Worm (Caenorhabditis elegans): ENCODE measurements around the gene F08F1.3.

The F08F1.3 gene

DNA sequence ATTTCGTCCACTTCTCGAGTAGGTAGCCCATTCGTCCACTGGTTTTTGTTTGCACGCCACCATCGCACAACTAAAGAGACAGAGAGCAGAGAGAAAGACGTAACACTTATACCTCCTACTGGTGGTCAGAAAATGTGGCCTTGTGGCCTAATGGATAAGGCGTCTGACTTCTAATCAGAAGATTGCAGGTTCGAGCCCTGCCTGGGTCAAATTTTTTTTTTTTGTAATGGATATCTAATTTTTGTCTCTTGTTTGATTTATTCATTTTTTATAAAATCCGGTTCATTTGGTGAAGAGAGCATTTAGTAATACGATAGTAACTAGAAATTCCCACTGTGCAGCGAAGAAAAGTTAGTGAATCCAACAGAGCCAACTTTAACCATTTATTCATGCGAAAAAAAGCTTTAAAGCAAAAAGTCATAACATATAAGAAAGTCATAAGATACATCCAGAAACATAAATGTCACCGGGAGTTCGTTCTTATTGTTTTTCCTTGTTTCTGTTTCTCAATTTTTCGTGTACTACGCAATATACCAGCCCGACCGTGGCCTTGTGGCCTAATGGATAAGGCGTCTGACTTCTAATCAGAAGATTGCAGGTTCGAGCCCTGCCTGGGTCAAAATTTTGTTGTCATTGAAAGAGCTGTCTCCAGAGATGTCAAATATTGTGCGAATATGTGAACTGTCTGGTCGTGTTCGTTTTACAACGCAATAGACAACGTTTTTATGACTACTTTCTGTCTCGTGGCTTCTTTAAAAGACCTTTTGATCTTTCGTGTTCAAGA lies 42.4 kb upstream of the F08F1.3 start (continued):
- TF ChIP-seq hlh-13 (GFP tag; optimal IDR thresholded peaks at IDR 0.05), result peak; percentile 50
- TF ChIP-seq unc-86 (tag; optimal IDR thresholded peaks at IDR 0.05), result peak; percentile 67
- TF ChIP-seq hlh-30 (tag; optimal IDR thresholded peaks at IDR 0.05; ENCODE audit: insufficient read depth), result peak; percentile 22
- no peak for TF ChIP-seq unc-55 (GFP tag; optimal IDR thresholded peaks at IDR 0.05)
- peak; percentile 70 for TF ChIP-seq C08G9.2 (tag; optimal IDR thresholded peaks at IDR 0.05)
- TF ChIP-seq gmeb-2 (tag; optimal IDR thresholded peaks at IDR 0.05), result peak; percentile 62
- no peak for TF ChIP-seq mec-3 (tag; optimal IDR thresholded peaks at IDR 0.05; ENCODE audit: borderline replicate concordance)
- TF ChIP-seq unc-42 (tag; optimal IDR thresholded peaks at IDR 0.05), result peak; percentile 39
- TF ChIP-seq ceh-18 (tag; optimal IDR thresholded peaks at IDR 0.05), result peak; percentile 60
- no peak for TF ChIP-seq tbx-7 (tag; optimal IDR thresholded peaks at IDR 0.05)
- peak; percentile 72 for TF ChIP-seq C38D4.7 (GFP tag; optimal IDR thresholded peaks at IDR 0.05)
- peak; percentile 77 for TF ChIP-seq ttx-3 (tag; optimal IDR thresholded peaks at IDR 0.05)
- peak; percentile 68 for TF ChIP-seq pat-9 (tag; optimal IDR thresholded peaks at IDR 0.05)
- peak; percentile 46 for TF ChIP-seq T23F11.4 (GFP tag; optimal IDR thresholded peaks at IDR 0.05)
- no peak for TF ChIP-seq dmd-4 (tag; optimal IDR thresholded peaks at IDR 0.05; ENCODE audit: borderline replicate concordance)
- TF ChIP-seq unc-3 (GFP tag; conservative IDR thresholded peaks at IDR 0.05), result peak; percentile 73
- peak; percentile 69 for TF ChIP-seq unc-3 (tag; optimal IDR thresholded peaks at IDR 0.05)
- peak; percentile 77 for TF ChIP-seq syd-9 (tag; optimal IDR thresholded peaks at IDR 0.05)
- TF ChIP-seq K09A11.1 (tag; optimal IDR thresholded peaks at IDR 0.05; ENCODE audit: insufficient read depth), result peak; percentile 53
- TF ChIP-seq ceh-2 (tag; optimal IDR thresholded peaks at IDR 0.05), result peak; percentile 81
- peak; percentile 63 for TF ChIP-seq ceh-31 (tag; optimal IDR thresholded peaks at IDR 0.05)
- peak; percentile 54 for TF ChIP-seq ceh-6 (GFP tag; optimal IDR thresholded peaks at IDR 0.05)
- TF ChIP-seq fkh-10 (GFP tag; optimal IDR thresholded peaks at IDR 0.05), result no peak
- TF ChIP-seq ama-1 (optimal IDR thresholded peaks at IDR 0.05), result no peak
- TF ChIP-seq rnt-1 (tag; optimal IDR thresholded peaks at IDR 0.05), result peak; percentile 42
- TF ChIP-seq fkh-6 (tag; optimal IDR thresholded peaks at IDR 0.05), result peak; percentile 30
- peak; percentile 62 for TF ChIP-seq hlh-8 (tag; optimal IDR thresholded peaks at IDR 0.05)
- TF ChIP-seq nfya-1 (tag; optimal IDR thresholded peaks at IDR 0.05), result peak; percentile 53
- TF ChIP-seq ceh-45 (GFP tag; IDR thresholded peaks at IDR 0.05), result no peak
- no peak for TF ChIP-seq F13H6.1 (tag; optimal IDR thresholded peaks at IDR 0.05)
- peak; percentile 71 for TF ChIP-seq dve-1 (tag; optimal IDR thresholded peaks at IDR 0.05)

- TF ChIP-seq unc-55 (GFP tag; optimal IDR thresholded peaks at IDR 0.05), result peak; percentile 85
- no peak for TF ChIP-seq pax-1 (tag; optimal IDR thresholded peaks at IDR 0.05)
Observed at ce11 chrX:8390508-8390907, 38.1 kb upstream of the F08F1.3 start.

DNA sequence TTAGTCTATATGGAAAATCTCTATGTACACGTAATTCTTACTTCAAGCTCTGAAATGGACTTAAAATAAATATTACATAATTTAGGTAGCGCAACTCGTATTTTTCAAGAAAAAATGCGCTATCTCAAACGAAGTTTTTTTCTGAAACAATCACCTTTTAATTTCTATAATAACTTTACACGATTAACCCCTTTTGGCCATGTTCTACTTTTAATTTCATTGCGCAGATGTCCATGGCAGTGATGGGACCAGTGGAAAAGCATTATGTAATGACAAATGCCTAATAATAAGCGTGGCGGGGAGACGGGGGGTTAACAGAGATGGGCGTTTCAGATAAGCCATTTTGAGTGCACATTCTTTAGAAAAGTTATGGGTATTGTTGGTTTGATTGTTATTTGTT lies 37.1 kb upstream of the F08F1.3 start:
- TF ChIP-seq tbx-7 (tag; optimal IDR thresholded peaks at IDR 0.05), result no peak
- no peak for TF ChIP-seq ceh-18 (tag; optimal IDR thresholded peaks at IDR 0.05)
- TF ChIP-seq pqm-1 (tag; optimal IDR thresholded peaks at IDR 0.05), result no peak
- no peak for TF ChIP-seq pag-3 (tag; optimal IDR thresholded peaks at IDR 0.05; ENCODE audit: borderline replicate concordance)
- TF ChIP-seq T23F11.4 (GFP tag; optimal IDR thresholded peaks at IDR 0.05), result no peak
- no peak for TF ChIP-seq unc-86 (tag; optimal IDR thresholded peaks at IDR 0.05)
- TF ChIP-seq pha-4 (tag; optimal IDR thresholded peaks at IDR 0.05), result no peak
- no peak for TF ChIP-seq ahr-1 (tag; optimal IDR thresholded peaks at IDR 0.05)
- no peak for TF ChIP-seq fax-1 (tag; optimal IDR thresholded peaks at IDR 0.05)
- TF ChIP-seq ceh-30 (tag; optimal IDR thresholded peaks at IDR 0.05), result no peak
- TF ChIP-seq pax-1 (tag; optimal IDR thresholded peaks at IDR 0.05), result no peak
- no peak for TF ChIP-seq dve-1 (tag; optimal IDR thresholded peaks at IDR 0.05)
